Worm (Caenorhabditis elegans): Measurements from ENCODE around the gene R08F11.1.

ce11 chrV:3799737-3800136 lies 15.7 kb upstream of the R08F11.1 start:
- TF ChIP-seq unc-62 (GFP tag; optimal IDR thresholded peaks at IDR 0.05 in 1 of 2) (peak in 1 of 2 experiments; percentile 90), unc-62 (tag; optimal IDR thresholded peaks at IDR 0.05) (no peak), mdl-1 (tag; optimal IDR thresholded peaks at IDR 0.05) (no peak), nhr-237 (tag; optimal IDR thresholded peaks at IDR 0.05) (no peak), ztf-11 (tag; optimal IDR thresholded peaks at IDR 0.05) (no peak), R02D3.7 (tag; optimal IDR thresholded peaks at IDR 0.05) (no peak), nhr-48 (tag; optimal IDR thresholded peaks at IDR 0.05) (no peak)

Data from whole organism, L4 larva.